Fruit fly (Drosophila melanogaster): ENCODE results near the gene CG8043.

CG8043 gene

dm6 chr3R:8652731-8653130 is 24.0 kb upstream of the CG8043 start, which contains the start of the genes Sys1 and Dhod (continued):
- TF ChIP-seq pum (GFP tag; optimal IDR thresholded peaks at IDR 0.05) (peak; percentile 49), CG11723 (GFP tag; optimal IDR thresholded peaks at IDR 0.05) (peak; percentile 24), Hr78 (GFP tag; optimal IDR thresholded peaks at IDR 0.05) (no peak), Oli (tag; optimal IDR thresholded peaks at IDR 0.05) (no peak), CG16863 (GFP tag; optimal IDR thresholded peaks at IDR 0.05) (peak; percentile 58), CG12942 (GFP tag; optimal IDR thresholded peaks at IDR 0.05) (peak; percentile 45), CG2116 (GFP tag; optimal IDR thresholded peaks at IDR 0.05) (peak; percentile 81), CG13123 (GFP tag; optimal IDR thresholded peaks at IDR 0.05) (peak; percentile 46), Atf6 (GFP tag; IDR thresholded peaks at IDR 0.05) (peak; percentile 58), CG18011 (GFP tag; optimal IDR thresholded peaks at IDR 0.05) (peak; percentile 60), Sin3A (optimal IDR thresholded peaks at IDR 0.05) (peak; percentile 45), MESR4 (GFP tag; optimal IDR thresholded peaks at IDR 0.05) (peak; percentile 56), CG30020 (tag; optimal IDR thresholded peaks at IDR 0.05) (peak; percentile 45), bbx (GFP tag; IDR thresholded peaks at IDR 0.05; ENCODE audit: partially characterized antibody) (peak; percentile 72), CG17328 (GFP tag; IDR thresholded peaks at IDR 0.05) (peak; percentile 31; the same call in 1 of the 2 replicates), pzg (GFP tag; optimal IDR thresholded peaks at IDR 0.05) (peak; percentile 54), zf30C (GFP tag; optimal IDR thresholded peaks at IDR 0.05) (peak; percentile 83), CG8281 (tag; optimal IDR thresholded peaks at IDR 0.05) (no peak), lilli (GFP tag; optimal IDR thresholded peaks at IDR 0.05) (peak; percentile 89), sna (GFP tag; IDR thresholded peaks at IDR 0.05; ENCODE audit: partially characterized antibody) (peak; percentile 72; the same call in 1 of the 2 replicates), slou (GFP tag; optimal IDR thresholded peaks at IDR 0.05) (peak; percentile 13), CG4854 (GFP tag; optimal IDR thresholded peaks at IDR 0.05) (peak; percentile 51), CG15601 (tag; optimal IDR thresholded peaks at IDR 0.05) (no peak), corto (GFP tag; optimal IDR thresholded peaks at IDR 0.05) (peak; percentile 60), CG2202 (tag; optimal IDR thresholded peaks at IDR 0.05) (no peak), dysf (GFP tag; IDR thresholded peaks at IDR 0.05) (peak; percentile 37; the same call in 1 of the 3 replicates), CG8944 (GFP tag; optimal IDR thresholded peaks at IDR 0.05) (peak; percentile 62), CG10321 (GFP tag; IDR thresholded peaks at IDR 0.05) (no peak), sens (GFP tag) (peak; percentile 96), chn (GFP tag; optimal IDR thresholded peaks at IDR 0.05) (peak; percentile 56), Poxn (GFP tag; IDR thresholded peaks at IDR 0.05) (no peak), sisA (GFP tag; IDR thresholded peaks at IDR 0.05) (peak; percentile 58), Sry-β (GFP tag; optimal IDR thresholded peaks at IDR 0.05) (no peak), kni (GFP tag; optimal IDR thresholded peaks at IDR 0.05) (no peak), Ets97D (GFP tag; optimal IDR thresholded peaks at IDR 0.05) (peak; percentile 57), tio (GFP tag; optimal IDR thresholded peaks at IDR 0.05) (no peak), CG13296 (GFP tag; optimal IDR thresholded peaks at IDR 0.05) (peak; percentile 56), disco-r (GFP tag; optimal IDR thresholded peaks at IDR 0.05) (peak; percentile 16), Hsf (GFP tag; optimal IDR thresholded peaks at IDR 0.05) (peak; percentile 75), kay (GFP tag; optimal IDR thresholded peaks at IDR 0.05) (peak; percentile 73), Hey (tag; optimal IDR thresholded peaks at IDR 0.05) (no peak), CG12236 (GFP tag; optimal IDR thresholded peaks at IDR 0.05) (no peak), dm (GFP tag; optimal IDR thresholded peaks at IDR 0.05) (peak; percentile 58), shn (GFP tag; optimal IDR thresholded peaks at IDR 0.05) (peak; percentile 49), gt (GFP tag; IDR thresholded peaks at IDR 0.05) (no peak), Sox102F (GFP tag; optimal IDR thresholded peaks at IDR 0.05) (peak; percentile 62), Fer3 (tag; optimal IDR thresholded peaks at IDR 0.05) (peak; percentile 40), CG6854 (GFP tag; optimal IDR thresholded peaks at IDR 0.05) (no peak), run (tag; optimal IDR thresholded peaks at IDR 0.05) (no peak), fu2 (GFP tag; optimal IDR thresholded peaks at IDR 0.05) (peak; percentile 63), dmrt99B (tag; optimal IDR thresholded peaks at IDR 0.05) (peak; percentile 28)
